Fruit fly (Drosophila melanogaster): Measurements from ENCODE around the gene CG15756.

DNA sequence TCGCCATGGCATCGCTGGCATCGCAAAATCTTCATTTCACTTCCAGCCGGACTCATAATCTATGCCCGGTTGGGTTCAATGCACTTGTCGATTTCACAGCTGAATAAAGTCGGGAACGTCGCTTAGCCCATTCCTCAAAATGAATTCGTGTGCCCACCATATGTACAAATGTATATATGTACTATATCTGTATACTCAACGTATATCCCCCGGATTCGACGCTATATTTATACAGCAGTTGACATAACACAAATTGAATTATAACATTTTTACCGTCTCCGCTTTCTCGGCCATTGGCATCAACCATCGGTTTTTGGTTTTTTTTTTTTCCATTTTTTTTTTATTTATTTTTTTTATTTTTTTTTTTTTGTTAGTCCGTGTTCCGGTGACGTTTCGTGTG lies 36.1 kb downstream of the CG15756 start:
- no peak for TF ChIP-seq CG8478 (optimal IDR thresholded peaks at IDR 0.05)
- TF ChIP-seq CTCF (optimal IDR thresholded peaks at IDR 0.05): no peak

All from S2 (cell line).